Fruit fly (Drosophila melanogaster) whole organism, embryonic: ENCODE results near the gene wisp.

ENCODE experiments used
- ATbp ChIP-seq: fragments of 200-800 bp; sonication (Bioruptor generic); optimal IDR thresholded peaks from 2 replicates; lab custom pipeline; 2017; ENCODE audit warnings: missing biosample characterization, mild to moderate bottlenecking, missing genetic modification characterization, missing genetic modification reagents
- Abd-B ChIP-seq: fragments of 200-800 bp; sonication (Bioruptor generic); optimal IDR thresholded peaks from 2 replicates; lab custom pipeline; 2018; ENCODE audit warnings: missing biosample characterization, mild to moderate bottlenecking, missing genetic modification characterization, moderate library complexity
- Atf6 ChIP-seq: fragments of 200-800 bp; sonication (Bioruptor generic); IDR thresholded peaks from 2 replicates; pipeline ENCODE4 v1.3.6; 2022; ENCODE audit warnings: missing biosample characterization, missing genetic modification characterization
- Bgb ChIP-seq: fragments of 200-800 bp; sonication (Bioruptor generic); IDR thresholded peaks from 2 replicates; pipeline ENCODE4 v1.3.6; 2022; ENCODE audit warnings: missing biosample characterization, missing genetic modification characterization; ENCODE audit not compliant: partially characterized antibody
- CG11247 ChIP-seq: fragments of 200-800 bp; sonication (Bioruptor generic); IDR thresholded peaks from 2 replicates; pipeline ENCODE4 v1.3.6; 2022; ENCODE audit warnings: missing biosample characterization, missing genetic modification characterization
- CG11504 ChIP-seq: fragments of 200-800 bp; sonication (Bioruptor generic); optimal IDR thresholded peaks from 3 replicates; lab custom pipeline; 2019; ENCODE audit warnings: missing biosample characterization, mild to moderate bottlenecking, missing genetic modification characterization, moderate library complexity
- CG13287 ChIP-seq: fragments of 200-800 bp; sonication (Bioruptor generic); IDR thresholded peaks from 2 replicates; pipeline ENCODE4 v1.3.6; 2022; ENCODE audit warnings: missing biosample characterization, missing genetic modification characterization; ENCODE audit not compliant: partially characterized antibody
- CG13424 ChIP-seq: fragments of 200-800 bp; sonication (Bioruptor generic); optimal IDR thresholded peaks from 2 replicates; lab custom pipeline; 2019; ENCODE audit warnings: missing biosample characterization, mild to moderate bottlenecking, missing genetic modification characterization, moderate library complexity
- CG13894 ChIP-seq: fragments of 200-800 bp; sonication (Bioruptor generic); optimal IDR thresholded peaks from 3 replicates; lab custom pipeline; 2018; ENCODE audit warnings: missing biosample characterization, mild to moderate bottlenecking, missing genetic modification characterization, moderate library complexity
- CG18262 ChIP-seq: fragments of 200-800 bp; optimal IDR thresholded peaks from 3 replicates; lab custom pipeline; 2019; ENCODE audit warnings: missing biosample characterization, mild to moderate bottlenecking, missing genetic modification characterization, moderate library complexity
- CG2116 ChIP-seq: fragments of 200-800 bp; sonication (Bioruptor generic); optimal IDR thresholded peaks from 3 replicates; lab custom pipeline; 2018; ENCODE audit warnings: missing biosample characterization, mild to moderate bottlenecking, missing genetic modification characterization
- CG2875 ChIP-seq: fragments of 200-800 bp; sonication (Bioruptor generic); optimal IDR thresholded peaks from 2 replicates; lab custom pipeline; 2017; ENCODE audit warnings: missing biosample characterization, mild to moderate bottlenecking, missing genetic modification characterization, missing genetic modification reagents
- CG33557 ChIP-seq: fragments of 200-800 bp; sonication (Bioruptor generic); optimal IDR thresholded peaks from 2 replicates; lab custom pipeline; 2019; ENCODE audit warnings: missing biosample characterization, mild to moderate bottlenecking, missing genetic modification characterization, moderate library complexity
- CG5953 ChIP-seq: fragments of 200-800 bp; sonication (Bioruptor generic); IDR thresholded peaks from 2 replicates; pipeline ENCODE4 v1.3.6; 2022; ENCODE audit warnings: missing biosample characterization, missing genetic modification characterization
- CG6765 ChIP-seq: fragments of 200-800 bp; sonication (Bioruptor generic); optimal IDR thresholded peaks from 3 replicates; lab custom pipeline; 2017; ENCODE audit warnings: missing biosample characterization, mild to moderate bottlenecking, missing genetic modification characterization
- CG8944 ChIP-seq: fragments of 200-800 bp; sonication (Bioruptor generic); optimal IDR thresholded peaks from 3 replicates; lab custom pipeline; 2016; ENCODE audit warnings: missing biosample characterization, missing genetic modification characterization
- CTCF ChIP-seq: fragments of 200-800 bp; sonication (Bioruptor generic); optimal IDR thresholded peaks from 2 replicates; lab custom pipeline; 2017; ENCODE audit warnings: missing biosample characterization, mild to moderate bottlenecking, missing genetic modification characterization, moderate library complexity
- D19A ChIP-seq: fragments of 200-800 bp; optimal IDR thresholded peaks from 3 replicates; lab custom pipeline; 2019; ENCODE audit warnings: missing biosample characterization, mild to moderate bottlenecking, missing genetic modification characterization, moderate library complexity
- Dref ChIP-seq: fragments of 200-800 bp; sonication (Bioruptor generic); IDR thresholded peaks from 2 replicates; pipeline ENCODE4 v1.3.6; 2022; ENCODE audit warnings: missing biosample characterization, missing genetic modification characterization
- Drgx ChIP-seq: fragments of 200-800 bp; sonication (Bioruptor generic); IDR thresholded peaks from 2 replicates; pipeline ENCODE4 v1.3.6; 2022; ENCODE audit warnings: missing biosample characterization, missing genetic modification characterization
- ERR ChIP-seq: fragments of 200-800 bp; sonication (Bioruptor generic); optimal IDR thresholded peaks from 2 replicates; lab custom pipeline; 2016; ENCODE audit warnings: missing biosample characterization, missing genetic modification characterization
- H15 ChIP-seq: fragments of 200-800 bp; sonication (Bioruptor generic); IDR thresholded peaks from 3 replicates; pipeline ENCODE4 v1.3.6; 2022; ENCODE audit warnings: missing biosample characterization, missing genetic modification characterization
- HLHmδ ChIP-seq: fragments of 200-800 bp; sonication (Bioruptor generic); optimal IDR thresholded peaks from 2 replicates; lab custom pipeline; 2018; ENCODE audit warnings: missing biosample characterization, mild to moderate bottlenecking, missing genetic modification characterization, moderate library complexity
- Hr51 ChIP-seq, 2 experiments: fragments of 200-800 bp; sonication (Bioruptor generic); optimal IDR thresholded peaks; 2 replicates in 1 of 2; 3 replicates in 1 of 2; lab custom pipeline; 2016 to 2018; ENCODE audit warnings: missing biosample characterization in 2 of 2, missing genetic modification characterization in 2 of 2, mild to moderate bottlenecking in 1 of 2, moderate library complexity in 1 of 2
- Lpt ChIP-seq: fragments of >200 bp; optimal IDR thresholded peaks from 2 replicates; lab custom pipeline; 2018; ENCODE audit warnings: missing biosample characterization, missing genetic modification characterization
- Mrtf ChIP-seq: fragments of 200-800 bp; sonication (Bioruptor generic); IDR thresholded peaks from 3 replicates; pipeline ENCODE4 v1.3.6; 2022; ENCODE audit warnings: missing biosample characterization, missing genetic modification characterization
- Oaz ChIP-seq: fragments of 200-800 bp; sonication (Bioruptor generic); IDR thresholded peaks from 2 replicates; pipeline ENCODE4 v1.3.6; 2022; ENCODE audit warnings: missing biosample characterization, missing genetic modification characterization
- Rx ChIP-seq: fragments of 200-800 bp; sonication (Bioruptor generic); IDR thresholded peaks from 2 replicates; pipeline ENCODE4 v1.3.6; 2022; ENCODE audit warnings: missing biosample characterization, missing genetic modification characterization
- abd-A ChIP-seq: fragments of 200-800 bp; sonication (Bioruptor generic); optimal IDR thresholded peaks from 3 replicates; lab custom pipeline; 2019; ENCODE audit warnings: missing biosample characterization, mild to moderate bottlenecking, missing genetic modification characterization, moderate library complexity
- ash1 ChIP-seq: fragments of 200-800 bp; sonication (Bioruptor generic); optimal IDR thresholded peaks from 2 replicates; lab custom pipeline; 2018; ENCODE audit warnings: missing biosample characterization, mild to moderate bottlenecking, missing genetic modification characterization
- chif ChIP-seq, 2 experiments: fragments of 200-800 bp; sonication (Bioruptor generic); optimal IDR thresholded peaks; 3 replicates each; lab custom pipeline; 2016; ENCODE audit warnings: missing biosample characterization in 2 of 2, missing genetic modification characterization in 2 of 2
- crc ChIP-seq: fragments of 200-800 bp; sonication (Bioruptor generic); optimal IDR thresholded peaks from 2 replicates; lab custom pipeline; 2016; ENCODE audit warnings: missing biosample characterization, missing genetic modification characterization
- dan ChIP-seq: fragments of 200-800 bp; sonication (Bioruptor generic); IDR thresholded peaks from 2 replicates; pipeline ENCODE4 v1.3.6; 2022; ENCODE audit warnings: missing biosample characterization, missing genetic modification characterization
- ftz-f1 ChIP-seq: fragments of 200-800 bp; sonication (Bioruptor generic); optimal IDR thresholded peaks from 2 replicates; lab custom pipeline; 2016; ENCODE audit warnings: missing biosample characterization, missing genetic modification characterization
- gce ChIP-seq: fragments of 200-800 bp; sonication (Bioruptor generic); IDR thresholded peaks from 3 replicates; pipeline ENCODE4 v1.3.6; 2022; ENCODE audit warnings: missing biosample characterization, missing genetic modification characterization
- grau ChIP-seq: fragments of 200-800 bp; optimal IDR thresholded peaks from 3 replicates; lab custom pipeline; 2019; ENCODE audit warnings: missing biosample characterization, mild to moderate bottlenecking, missing genetic modification characterization, moderate library complexity
- klu ChIP-seq: fragments of 200-800 bp; sonication (Bioruptor generic); IDR thresholded peaks from 2 replicates; pipeline ENCODE4 v1.3.6; 2022; ENCODE audit warnings: missing biosample characterization, missing genetic modification characterization
- knrl ChIP-seq: fragments of 200-800 bp; sonication (Bioruptor generic); IDR thresholded peaks from 3 replicates; pipeline ENCODE4 v1.3.6; 2022; ENCODE audit warnings: missing biosample characterization, missing genetic modification characterization; ENCODE audit not compliant: partially characterized antibody
- lab ChIP-seq: fragments of 200-800 bp; sonication (Bioruptor generic); optimal IDR thresholded peaks from 3 replicates; lab custom pipeline; 2017; ENCODE audit warnings: missing biosample characterization, missing genetic modification characterization, mild to moderate bottlenecking, moderate library complexity, missing genetic modification reagents
- lov ChIP-seq, 2 experiments: fragments of 200-800 bp in 1 of 2; fragments of >200 bp in 1 of 2; sonication (Bioruptor generic) in 1 of 2; IDR thresholded peaks in 1 of 2; optimal IDR thresholded peaks in 1 of 2; 2 replicates in 1 of 2; 3 replicates in 1 of 2; pipeline versions ENCODE4 v1.3.6 to Lab custom; 2017 to 2022; ENCODE audit warnings: missing biosample characterization in 1 of 2, missing genetic modification characterization in 1 of 2
- onecut ChIP-seq: fragments of 200-800 bp; sonication (Bioruptor generic); IDR thresholded peaks from 2 replicates; pipeline ENCODE4 v1.3.6; 2022; ENCODE audit warnings: missing biosample characterization, missing genetic modification characterization
- otp ChIP-seq: fragments of 200-800 bp; sonication (Bioruptor generic); IDR thresholded peaks from 3 replicates; pipeline ENCODE4, ENCODE4 v1.3.6; 2022; ENCODE audit warnings: missing biosample characterization, missing genetic modification characterization
- pb ChIP-seq: fragments of 200-800 bp; sonication (Bioruptor generic); optimal IDR thresholded peaks from 3 replicates; lab custom pipeline; 2016; ENCODE audit warnings: missing biosample characterization, missing genetic modification characterization
- pfk ChIP-seq: fragments of 200-800 bp; sonication (Bioruptor generic); optimal IDR thresholded peaks from 2 replicates; lab custom pipeline; 2018; ENCODE audit warnings: missing biosample characterization, mild to moderate bottlenecking, missing genetic modification characterization, moderate library complexity
- ranshi ChIP-seq: fragments of 200-800 bp; sonication (Bioruptor generic); IDR thresholded peaks from 2 replicates; pipeline ENCODE4 v1.3.6; 2022; ENCODE audit warnings: missing biosample characterization, missing genetic modification characterization
- row ChIP-seq: fragments of 200-800 bp; sonication (Bioruptor generic); IDR thresholded peaks from 3 replicates; pipeline ENCODE4 v1.3.6; 2022; ENCODE audit warnings: missing biosample characterization, missing genetic modification characterization
- schlank ChIP-seq: fragments of 200-800 bp; sonication (Bioruptor generic); optimal IDR thresholded peaks from 2 replicates; lab custom pipeline; 2018; ENCODE audit warnings: missing biosample characterization, mild to moderate bottlenecking, missing genetic modification characterization
- shn ChIP-seq: fragments of 200-800 bp; sonication (Bioruptor generic); optimal IDR thresholded peaks from 3 replicates; lab custom pipeline; 2016; ENCODE audit warnings: missing biosample characterization, missing genetic modification characterization
- stwl ChIP-seq: fragments of 200-800 bp; sonication (Bioruptor generic); optimal IDR thresholded peaks from 3 replicates; lab custom pipeline; 2018; ENCODE audit warnings: missing biosample characterization, mild to moderate bottlenecking, missing genetic modification characterization, moderate library complexity
- tna ChIP-seq: fragments of 200-800 bp; sonication (Bioruptor generic); IDR thresholded peaks from 2 replicates; pipeline ENCODE4 v1.3.6; 2022; ENCODE audit warnings: missing biosample characterization, missing genetic modification characterization; ENCODE audit not compliant: partially characterized antibody
- ttk ChIP-seq: fragments of 200-800 bp; sonication (Bioruptor generic); IDR thresholded peaks from 2 replicates; pipeline ENCODE4 v2.1.2; 2022; ENCODE audit warnings: missing biosample characterization, missing genetic modification characterization

Gene wisp

DNA sequence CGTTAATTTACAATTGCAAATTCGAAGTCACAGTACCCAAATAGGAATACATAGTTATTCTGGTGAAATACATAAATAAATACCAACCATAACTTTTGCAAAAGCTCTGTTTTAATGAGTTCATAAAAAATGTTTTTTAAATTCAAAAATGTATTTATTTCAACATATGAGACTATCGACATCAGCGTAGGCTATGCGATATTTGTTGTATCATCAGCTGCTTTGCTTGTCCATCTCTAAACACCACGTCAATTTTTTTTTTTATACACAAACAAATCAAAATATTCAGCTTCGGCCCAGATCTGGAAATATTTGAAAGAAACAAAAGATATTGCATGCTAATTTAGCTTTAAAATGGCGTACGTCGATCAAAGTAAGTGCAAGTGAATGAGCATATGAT is 5.6 kb upstream of the wisp start, which contains the start of gene CG1840 (continued):
- TF ChIP-seq CG33557: no peak
- peak; percentile 59 for TF ChIP-seq stwl
- no peak for TF ChIP-seq CG11247 (GFP tag; lab: Robert Waterston, UW)
- TF ChIP-seq CTCF (GFP tag; lab: Kevin White, UChicago): no peak
- no peak for TF ChIP-seq otp
- peak; percentile 85 for TF ChIP-seq CG13287 (GFP tag; lab: Robert Waterston, UW)
- no peak for TF ChIP-seq CG6765 (GFP tag; lab: Kevin White, UChicago)
- TF ChIP-seq abd-A (tag; lab: Kevin White, UChicago): no peak
- no peak for TF ChIP-seq Abd-B (GFP tag; lab: Kevin White, UChicago)
- peak; percentile 51; the same call in 1 of the 2 replicates for TF ChIP-seq tna (GFP tag; lab: Robert Waterston, UW)
- TF ChIP-seq CG8944 (GFP tag; lab: Kevin White, UChicago): no peak
- no peak for TF ChIP-seq D19A (tag; lab: Kevin White, UChicago)
- TF ChIP-seq Rx (GFP tag; lab: Robert Waterston, UW): no peak
- peak; percentile 80 for TF ChIP-seq row
- peak; percentile 28 for TF ChIP-seq CG13894 (tag; lab: Kevin White, UChicago)
- TF ChIP-seq Drgx (GFP tag; lab: Robert Waterston, UW): no peak
- TF ChIP-seq ranshi: no peak
- TF ChIP-seq ash1 (GFP tag; lab: Kevin White, UChicago): no peak
- no peak for TF ChIP-seq crc (GFP tag; lab: Kevin White, UChicago)
- TF ChIP-seq klu (GFP tag; lab: Robert Waterston, UW): no peak
- TF ChIP-seq CG18262 (tag; lab: Kevin White, UChicago): no peak
- no peak for TF ChIP-seq lov (optimal IDR thresholded peaks at IDR 0.05; lab: Kevin White, UChicago)
- TF ChIP-seq lov (GFP tag; IDR thresholded peaks at IDR 0.05; lab: Robert Waterston, UW): no peak
- TF ChIP-seq schlank: no peak
- no peak for TF ChIP-seq dan
- no peak for TF ChIP-seq Lpt (GFP tag; lab: Kevin White, UChicago)
- no peak for TF ChIP-seq gce (GFP tag; lab: Robert Waterston, UW)
- TF ChIP-seq H15: no peak
- TF ChIP-seq CG5953 (GFP tag; lab: Robert Waterston, UW): no peak
- TF ChIP-seq Atf6 (GFP tag; lab: Robert Waterston, UW): no peak
- TF ChIP-seq ERR (GFP tag; lab: Kevin White, UChicago): no peak
- no peak for TF ChIP-seq HLHmδ (GFP tag; lab: Kevin White, UChicago)
- TF ChIP-seq CG2116 (GFP tag; lab: Kevin White, UChicago): peak; percentile 1
- no peak for TF ChIP-seq shn
- TF ChIP-seq Bgb (GFP tag; lab: Robert Waterston, UW): peak; percentile 72
- TF ChIP-seq ftz-f1 (GFP tag; lab: Kevin White, UChicago): no peak
- TF ChIP-seq Dref: peak; percentile 48
- no peak for TF ChIP-seq Mrtf (GFP tag; lab: Robert Waterston, UW)
- no peak for TF ChIP-seq ATbp (GFP tag; lab: Kevin White, UChicago)
- no peak for TF ChIP-seq pb (GFP tag; lab: Kevin White, UChicago)
- TF ChIP-seq Oaz (GFP tag; lab: Robert Waterston, UW): no peak
- TF ChIP-seq lab (GFP tag; lab: Kevin White, UChicago): no peak
- TF ChIP-seq pfk (GFP tag; lab: Kevin White, UChicago): no peak
- no peak for TF ChIP-seq onecut (GFP tag; lab: Robert Waterston, UW)
- peak; percentile 10 for TF ChIP-seq CG13424 (tag; lab: Kevin White, UChicago)
- no peak for TF ChIP-seq CG2875 (GFP tag; lab: Kevin White, UChicago)
- peak; percentile 69; the same call in 2 of the 3 replicates for TF ChIP-seq knrl (GFP tag; lab: Robert Waterston, UW)
- no peak for TF ChIP-seq ttk
- TF ChIP-seq Hr51 (GFP tag; optimal IDR thresholded peaks at IDR 0.05; lab: Kevin White, UChicago): no peak
- TF ChIP-seq chif (GFP tag; optimal IDR thresholded peaks at IDR 0.05; lab: Kevin White, UChicago): no peak
- TF ChIP-seq grau (tag; lab: Kevin White, UChicago): peak; percentile 25
- no peak for TF ChIP-seq CG11504 (tag; lab: Kevin White, UChicago)
